Worm (Caenorhabditis elegans) whole organism, young adult: Measurements from ENCODE around the gene mpz-3.
A peak's percentile ranks its signal among the peaks of the same experiment; 100 is the strongest.

ENCODE experiments used
- F33H1.4 ChIP-seq: fragments of 200-800 bp; sonication (Bioruptor generic); IDR thresholded peaks from 2 replicates; pipeline ENCODE4 v1.3.6; 2022; ENCODE audit warnings: missing genetic modification reagents, missing genetic modification characterization, missing compliant biosample characterization
- F55B11.4 ChIP-seq: sonication (generic microtip); optimal IDR thresholded peaks from 2 replicates; lab custom pipeline; 2016; ENCODE audit warnings: missing compliant biosample characterization, missing genetic modification characterization, borderline replicate concordance; ENCODE audit not compliant: insufficient read depth
- F57A8.1 ChIP-seq: fragments of 200-800 bp; sonication (Bioruptor generic); optimal IDR thresholded peaks from 2 replicates; lab custom pipeline; 2018; ENCODE audit warnings: mild to moderate bottlenecking, missing genetic modification characterization, moderate library complexity, missing compliant biosample characterization
- F57C9.4 ChIP-seq: sonication (generic microtip); optimal IDR thresholded peaks from 2 replicates; lab custom pipeline; 2017; ENCODE audit warnings: mild to moderate bottlenecking, missing genetic modification characterization, missing compliant biosample characterization
- Y56A3A.18 ChIP-seq: fragments of 200-800 bp; sonication (Bioruptor generic); IDR thresholded peaks from 2 replicates; pipeline ENCODE4 v1.3.6; 2022; ENCODE audit warnings: missing genetic modification reagents, missing genetic modification characterization, missing compliant biosample characterization
- Y79H2A.3 ChIP-seq: fragments of 200-800 bp; sonication (Bioruptor generic); conservative IDR thresholded peaks from 2 replicates; pipeline ENCODE4 v1.3.6; 2022; ENCODE audit warnings: missing genetic modification reagents, missing genetic modification characterization, missing compliant biosample characterization
- Y95B8A.8 ChIP-seq: fragments of 200-800 bp; sonication (Bioruptor generic); IDR thresholded peaks from 2 replicates; pipeline ENCODE4 v1.3.6; 2022; ENCODE audit warnings: missing genetic modification reagents, missing genetic modification characterization, missing compliant biosample characterization
- ama-1 ChIP-seq, 3 experiments: fragments of 150-350 bp in 1 of 3; sonication (generic microtip) in 2 of 3; optimal IDR thresholded peaks; 2 replicates each; lab custom pipeline; 2014 to 2018; ENCODE audit warnings: missing biosample characterization in 2 of 3, missing genetic modification characterization in 2 of 3, missing genetic modification reagents in 2 of 3
- athp-1 ChIP-seq: sonication (generic microtip); optimal IDR thresholded peaks from 2 replicates; lab custom pipeline; 2017; ENCODE audit warnings: mild to moderate bottlenecking, missing genetic modification characterization, missing compliant biosample characterization
- attf-5 ChIP-seq: fragments of 200-800 bp; sonication (Bioruptor generic); optimal IDR thresholded peaks from 2 replicates; lab custom pipeline; 2018; ENCODE audit warnings: mild to moderate bottlenecking, missing genetic modification characterization, missing compliant biosample characterization
- bed-2 ChIP-seq: fragments of 200-800 bp; sonication (Bioruptor generic); IDR thresholded peaks from 2 replicates; pipeline ENCODE4 v1.3.6; 2022; ENCODE audit warnings: missing genetic modification reagents, missing genetic modification characterization, missing compliant biosample characterization
- cebp-1 ChIP-seq, 2 experiments: fragments of 200-800 bp in 1 of 2; sonication (Bioruptor generic) in 1 of 2; sonication (generic microtip) in 1 of 2; IDR thresholded peaks in 1 of 2; optimal IDR thresholded peaks in 1 of 2; 2 replicates each; pipeline versions ENCODE4 v1.3.6 to Lab custom; 2017 to 2022; ENCODE audit warnings: missing compliant biosample characterization in 2 of 2, missing genetic modification characterization in 2 of 2, mild to moderate bottlenecking in 1 of 2, missing genetic modification reagents in 1 of 2, moderate library complexity in 1 of 2
- ceh-40 ChIP-seq: fragments of 200-800 bp; sonication (Bioruptor generic); IDR thresholded peaks from 2 replicates; pipeline ENCODE4 v1.3.6; 2022; ENCODE audit warnings: missing genetic modification characterization, missing compliant biosample characterization
- chd-7 ChIP-seq: sonication (generic microtip); optimal IDR thresholded peaks from 2 replicates; lab custom pipeline; 2016; ENCODE audit warnings: mild to moderate bottlenecking, missing genetic modification characterization, moderate library complexity, missing compliant biosample characterization
- dox-1 ChIP-seq: fragments of 200-800 bp; sonication (Bioruptor generic); IDR thresholded peaks from 2 replicates; pipeline ENCODE4 v1.3.6; 2022; ENCODE audit warnings: missing genetic modification reagents, missing genetic modification characterization, missing compliant biosample characterization
- ekl-4 ChIP-seq: fragments of 200-800 bp; sonication (Bioruptor generic); IDR thresholded peaks from 2 replicates; pipeline ENCODE4 v1.3.6; 2022; ENCODE audit warnings: missing genetic modification reagents, missing genetic modification characterization, missing compliant biosample characterization
- fkh-3 ChIP-seq: sonication (generic microtip); optimal IDR thresholded peaks from 2 replicates; lab custom pipeline; 2016; ENCODE audit warnings: mild to moderate bottlenecking, missing genetic modification characterization, missing compliant biosample characterization
- let-607 ChIP-seq, 2 experiments: fragments of 200-800 bp in 1 of 2; sonication (Bioruptor generic) in 1 of 2; sonication (generic microtip) in 1 of 2; optimal IDR thresholded peaks; 2 replicates each; lab custom pipeline; 2016 to 2018; ENCODE audit warnings: mild to moderate bottlenecking in 2 of 2, missing compliant biosample characterization in 2 of 2, missing genetic modification characterization in 2 of 2, moderate library complexity in 2 of 2, missing genotype in 1 of 2
- lin-26 ChIP-seq: fragments of 200-800 bp; sonication (Bioruptor generic); IDR thresholded peaks from 2 replicates; pipeline ENCODE4 v1.3.6; 2022; ENCODE audit warnings: missing genetic modification reagents, missing genetic modification characterization, missing compliant biosample characterization
- lsy-27 ChIP-seq: sonication (generic microtip); optimal IDR thresholded peaks from 2 replicates; lab custom pipeline; 2017; ENCODE audit warnings: missing genetic modification characterization, mild to moderate bottlenecking, missing compliant biosample characterization, antibody characterized with exemption, missing genotype, borderline replicate concordance; ENCODE audit not compliant: insufficient read depth
- madf-10 ChIP-seq: sonication (generic microtip); optimal IDR thresholded peaks from 2 replicates; lab custom pipeline; 2016; ENCODE audit warnings: mild to moderate bottlenecking, missing genetic modification characterization, missing compliant biosample characterization
- mxl-1 ChIP-seq: sonication (generic microtip); optimal IDR thresholded peaks from 2 replicates; lab custom pipeline; 2016; ENCODE audit warnings: missing genetic modification characterization, missing compliant biosample characterization
- nfya-2 ChIP-seq: fragments of 200-800 bp; sonication (Bioruptor generic); IDR thresholded peaks from 2 replicates; pipeline ENCODE4 v1.3.6; 2022; ENCODE audit warnings: missing genetic modification reagents, missing genetic modification characterization, missing compliant biosample characterization
- nfyb-1 ChIP-seq: fragments of 200-800 bp; sonication (Bioruptor generic); IDR thresholded peaks from 2 replicates; pipeline ENCODE4 v1.3.6; 2022; ENCODE audit warnings: missing genetic modification reagents, missing genetic modification characterization, missing compliant biosample characterization
- rpc-1 ChIP-seq, 2 experiments: fragments of 150-350 bp in 1 of 2; sonication (generic microtip) in 1 of 2; optimal IDR thresholded peaks; 2 replicates each; lab custom pipeline; 2014 to 2018; ENCODE audit warnings: missing biosample characterization in 1 of 2, missing genetic modification characterization in 1 of 2, missing genetic modification reagents in 1 of 2, missing genotype in 1 of 2
- sea-2 ChIP-seq: fragments of 200-800 bp; sonication (Bioruptor generic); IDR thresholded peaks from 2 replicates; pipeline ENCODE4 v1.3.6; 2022; ENCODE audit warnings: missing genetic modification characterization, missing compliant biosample characterization
- snpc-1.1 ChIP-seq: sonication (generic microtip); optimal IDR thresholded peaks from 2 replicates; lab custom pipeline; 2017; ENCODE audit warnings: missing genetic modification characterization, mild to moderate bottlenecking, missing compliant biosample characterization, antibody characterized with exemption, moderate library complexity, missing genotype, missing genetic modification reagents; ENCODE audit not compliant: insufficient read depth
- snpc-1.3 ChIP-seq: sonication (generic microtip); optimal IDR thresholded peaks from 2 replicates; lab custom pipeline; 2017; ENCODE audit warnings: missing genetic modification characterization, mild to moderate bottlenecking, missing compliant biosample characterization, antibody characterized with exemption, moderate library complexity, missing genotype, missing genetic modification reagents; ENCODE audit not compliant: insufficient read depth
- snpc-4 ChIP-seq, 5 experiments: fragments of 150-350 bp in 1 of 5; sonication (generic microtip) in 4 of 5; optimal IDR thresholded peaks; 2 replicates each; lab custom pipeline; 2014 to 2018; ENCODE audit warnings: missing genetic modification characterization in 5 of 5, missing biosample characterization in 3 of 5, antibody characterized with exemption in 2 of 5, mild to moderate bottlenecking in 2 of 5, missing compliant biosample characterization in 2 of 5, missing genotype in 2 of 5, moderate library complexity in 2 of 5, missing genetic modification reagents in 1 of 5
- somi-1 ChIP-seq: fragments of 200-800 bp; sonication (Bioruptor generic); optimal IDR thresholded peaks from 2 replicates; lab custom pipeline; 2018; ENCODE audit warnings: mild to moderate bottlenecking, missing genetic modification characterization, missing compliant biosample characterization
- sptf-2 ChIP-seq: fragments of 200-800 bp; sonication (Bioruptor generic); optimal IDR thresholded peaks from 2 replicates; lab custom pipeline; 2018; ENCODE audit warnings: mild to moderate bottlenecking, missing genetic modification characterization, missing compliant biosample characterization
- unc-130 ChIP-seq: sonication (generic microtip); optimal IDR thresholded peaks from 2 replicates; lab custom pipeline; 2016; ENCODE audit warnings: missing genetic modification reagents, missing genetic modification characterization, missing compliant biosample characterization
- xnd-1 ChIP-seq: sonication (generic microtip); optimal IDR thresholded peaks from 2 replicates; lab custom pipeline; 2016; ENCODE audit warnings: missing genotype, missing genetic modification reagents, missing genetic modification characterization, missing compliant biosample characterization
- ztf-25 ChIP-seq: fragments of 200-800 bp; sonication (Bioruptor generic); IDR thresholded peaks from 2 replicates; pipeline ENCODE4 v1.3.6; 2022; ENCODE audit warnings: missing genetic modification reagents, missing genetic modification characterization, missing compliant biosample characterization

mpz-3 gene

DNA sequence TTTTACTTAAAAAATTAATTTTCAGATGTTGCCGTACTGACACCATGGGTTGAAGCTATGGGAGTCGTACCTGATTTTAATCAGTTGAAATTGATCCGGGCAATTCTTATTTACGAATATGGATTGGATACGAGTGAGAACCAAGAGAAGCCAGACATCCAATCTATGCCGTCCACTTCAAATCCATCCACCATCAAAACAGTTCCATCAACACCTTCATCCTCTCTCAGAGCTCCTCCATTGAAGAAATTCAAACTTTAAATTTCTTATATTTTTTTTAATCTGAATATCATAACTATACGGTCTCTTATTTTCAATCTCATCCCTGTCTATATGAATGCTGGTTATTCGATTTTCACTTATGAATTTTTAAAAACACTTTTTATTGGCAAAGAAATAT lies 6.3 kb downstream of the mpz-3 start (continued):
- TF ChIP-seq let-607 (tag; optimal IDR thresholded peaks at IDR 0.05; lab: Kevin White, UChicago) (no peak), lsy-27 (tag; lab: Kevin White, UChicago) (no peak), chd-7 (tag; lab: Kevin White, UChicago) (no peak), xnd-1 (tag; lab: Kevin White, UChicago) (no peak), ama-1 (optimal IDR thresholded peaks at IDR 0.05; lab: Kevin White, UChicago) (peak; percentile 75), ama-1 (GFP tag; optimal IDR thresholded peaks at IDR 0.05; lab: Kevin White, UChicago) (no peak), ztf-25 (GFP tag; lab: Robert Waterston, UW) (no peak), rpc-1 (optimal IDR thresholded peaks at IDR 0.05; lab: Kevin White, UChicago) (no peak), rpc-1 (tag; optimal IDR thresholded peaks at IDR 0.05; lab: Kevin White, UChicago) (no peak)

DNA sequence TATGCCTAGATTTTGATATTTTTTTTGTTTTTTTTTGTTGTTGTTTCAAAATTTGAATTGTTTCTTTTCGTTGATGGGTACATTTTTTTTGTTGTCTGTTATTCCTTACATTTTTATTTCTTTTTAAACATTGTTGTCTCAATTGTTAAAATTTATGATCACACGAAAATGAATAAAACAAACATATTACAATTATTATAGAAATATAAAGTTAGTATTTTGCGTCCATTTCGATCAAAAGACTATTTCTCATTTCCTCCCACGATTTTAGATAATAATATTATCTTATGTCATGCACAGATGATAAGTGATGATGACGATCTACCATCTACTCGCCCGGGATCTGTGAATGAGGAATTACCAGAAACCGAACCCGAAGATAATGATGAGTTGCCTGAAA lies 10.5 kb downstream of the mpz-3 start, which contains the start of gene wrn-1:
wrn-1 (plus strand) TSS at position 301 of the 400 bp plus-strand sequence.
- TF ChIP-seq F57A8.1 (GFP tag; lab: Kevin White, UChicago) (no peak), attf-5 (GFP tag; lab: Kevin White, UChicago) (no peak), Y56A3A.18 (no peak), dox-1 (no peak), fkh-3 (no peak), let-607 (tag; optimal IDR thresholded peaks at IDR 0.05; lab: Kevin White, UChicago) (no peak), ceh-40 (GFP tag; lab: Robert Waterston, UW) (no peak), F55B11.4 (tag; lab: Kevin White, UChicago) (no peak), snpc-1.1 (tag; lab: Kevin White, UChicago) (no peak), madf-10 (tag; lab: Kevin White, UChicago) (no peak)
- TF ChIP-seq, all 124 proteins: peak for 0

DNA sequence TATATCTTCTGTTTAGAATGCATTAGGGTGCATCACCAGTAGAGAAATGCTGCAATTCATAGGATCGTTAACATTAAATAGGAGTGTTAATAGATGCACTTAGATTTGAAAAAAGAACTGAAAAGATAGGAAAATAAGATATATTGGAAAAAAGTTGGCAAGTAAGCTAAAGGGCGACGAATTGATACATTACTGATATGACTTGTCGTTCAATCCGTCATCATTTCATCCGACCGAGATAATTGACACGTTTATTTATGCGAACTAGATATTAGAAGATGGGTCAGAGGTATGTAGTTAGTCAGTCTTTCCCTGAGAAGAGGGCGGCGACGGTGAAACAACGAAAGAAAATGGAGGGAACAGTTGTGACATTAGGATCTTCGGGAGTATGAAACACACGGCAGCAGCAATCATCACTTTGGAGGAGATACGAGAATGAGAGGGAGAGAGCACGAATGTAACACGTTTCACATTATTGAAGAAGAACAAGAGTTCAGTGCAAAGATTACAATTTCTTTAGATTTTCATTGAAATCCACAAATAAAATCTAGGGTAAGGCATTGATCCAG lies 20.3 kb downstream of the mpz-3 start, which contains the start of gene lron-15:
lron-15 (minus strand) TSS at position 51 of the 569 bp plus-strand sequence.
- no peak for TF ChIP-seq ekl-4 (GFP tag; lab: Robert Waterston, UW)
- TF ChIP-seq Y79H2A.3 (GFP tag; lab: Robert Waterston, UW), result no peak
- no peak for TF ChIP-seq lin-26 (GFP tag; lab: Robert Waterston, UW)
- no peak for TF ChIP-seq athp-1 (tag; lab: Kevin White, UChicago)
- no peak for TF ChIP-seq fkh-3
- no peak for TF ChIP-seq unc-130
- no peak for TF ChIP-seq snpc-4 (GFP tag; optimal IDR thresholded peaks at IDR 0.05; lab: Kevin White, UChicago)
- TF ChIP-seq snpc-4 (tag; optimal IDR thresholded peaks at IDR 0.05; lab: Kevin White, UChicago), result no peak
- TF ChIP-seq Y95B8A.8 (GFP tag; lab: Robert Waterston, UW), result no peak
- no peak for TF ChIP-seq bed-2
- no peak for TF ChIP-seq snpc-1.3 (tag; lab: Kevin White, UChicago)
- TF ChIP-seq mxl-1, result no peak
- TF ChIP-seq cebp-1 (GFP tag; IDR thresholded peaks at IDR 0.05; lab: Robert Waterston, UW), result no peak
- no peak for TF ChIP-seq cebp-1 (tag; optimal IDR thresholded peaks at IDR 0.05; lab: Kevin White, UChicago)
- no peak for TF ChIP-seq nfya-2 (GFP tag; lab: Robert Waterston, UW)
- TF ChIP-seq F57C9.4 (tag; lab: Kevin White, UChicago), result no peak
- no peak for TF ChIP-seq F33H1.4 (GFP tag; lab: Robert Waterston, UW)
- no peak for TF ChIP-seq somi-1 (GFP tag; lab: Kevin White, UChicago)
- no peak for TF ChIP-seq sea-2 (GFP tag; lab: Robert Waterston, UW)
- no peak for TF ChIP-seq sptf-2
- no peak for TF ChIP-seq nfyb-1 (GFP tag; lab: Robert Waterston, UW)
